Worm (Caenorhabditis elegans) whole organism, early embryonic: ENCODE results near the gene istr-1.

Experiments used
- ama-1 ChIP-seq: fragments of 150-350 bp; optimal IDR thresholded peaks from 2 replicates; lab custom pipeline; 2014
- ceh-13 ChIP-seq: fragments of 200-800 bp; sonication (Bioruptor generic); optimal IDR thresholded peaks from 2 replicates; lab custom pipeline; 2018; ENCODE audit warnings: mild to moderate bottlenecking, missing genetic modification characterization, missing compliant biosample characterization
- ets-7 ChIP-seq: sonication (generic microtip); optimal IDR thresholded peaks from 2 replicates; lab custom pipeline; 2016; ENCODE audit warnings: missing genotype, missing genetic modification characterization, missing compliant biosample characterization
- flt-1 ChIP-seq: fragments of 200-800 bp; sonication (Bioruptor generic); IDR thresholded peaks from 2 replicates; pipeline ENCODE4 v1.3.6; 2022; ENCODE audit warnings: missing genetic modification characterization, missing compliant biosample characterization
- tbx-11 ChIP-seq: fragments of 200-800 bp; sonication (Bioruptor generic); IDR thresholded peaks from 2 replicates; pipeline ENCODE4 v1.3.6; 2022; ENCODE audit warnings: missing genetic modification characterization, missing compliant biosample characterization
- tbx-37 ChIP-seq: fragments of 200-800 bp; sonication (Bioruptor generic); conservative IDR thresholded peaks from 2 replicates; pipeline ENCODE4 v1.3.6; 2022; ENCODE audit warnings: missing genetic modification reagents, missing genetic modification characterization, missing compliant biosample characterization

ce11 chrV:12658142-12658541 lies 39.5 kb upstream of the istr-1 start, which contains the start of gene W05B10.6:
- TF ChIP-seq ets-7 (tag; lab: Kevin White, UChicago) (no peak), tbx-37 (GFP tag; lab: Robert Waterston, UW) (no peak), ama-1 (lab: Kevin White, UChicago) (no peak), ceh-13 (no peak), flt-1 (GFP tag; lab: Robert Waterston, UW) (no peak), tbx-11 (GFP tag; lab: Robert Waterston, UW) (no peak)
